Worm (Caenorhabditis elegans) whole organism, L1 larva: ENCODE measurements around the gene C53B7.3.
A peak's percentile ranks its signal among the peaks of the same experiment; 100 is the strongest.

Experiments used
- C04F5.9 ChIP-seq: sonication (generic microtip); optimal IDR thresholded peaks from 2 replicates; lab custom pipeline; 2016; ENCODE audit warnings: missing genetic modification characterization, missing compliant biosample characterization
- C34B4.2 ChIP-seq: sonication (generic microtip); optimal IDR thresholded peaks from 2 replicates; lab custom pipeline; 2017; ENCODE audit warnings: mild to moderate bottlenecking, missing genetic modification characterization, missing compliant biosample characterization
- F16B12.6 ChIP-seq: fragments of 150-350 bp; optimal IDR thresholded peaks from 2 replicates; lab custom pipeline; 2014; ENCODE audit warnings: missing biosample characterization, missing genetic modification characterization
- Y116A8C.19 ChIP-seq: sonication (generic microtip); optimal IDR thresholded peaks from 2 replicates; lab custom pipeline; 2016; ENCODE audit warnings: missing compliant biosample characterization, missing genetic modification characterization, borderline replicate concordance
- alr-1 ChIP-seq: fragments of 200-800 bp; sonication (Bioruptor generic); optimal IDR thresholded peaks from 2 replicates; lab custom pipeline; 2018; ENCODE audit warnings: borderline replicate concordance, mild to moderate bottlenecking, missing genetic modification characterization, missing compliant biosample characterization
- ceh-8 ChIP-seq: fragments of 200-800 bp; sonication (Bioruptor generic); optimal IDR thresholded peaks from 2 replicates; lab custom pipeline; 2018; ENCODE audit warnings: mild to moderate bottlenecking, missing genetic modification characterization, moderate library complexity, missing compliant biosample characterization
- ceh-82 ChIP-seq, 3 experiments: fragments of 150-350 bp in 1 of 3; sonication (generic microtip) in 2 of 3; optimal IDR thresholded peaks; 2 replicates each; lab custom pipeline; 2014 to 2017; ENCODE audit warnings: missing biosample characterization in 3 of 3, missing genetic modification characterization in 3 of 3
- ces-1 ChIP-seq: fragments of 150-350 bp; optimal IDR thresholded peaks from 2 replicates; lab custom pipeline; 2014; ENCODE audit warnings: missing biosample characterization, missing genetic modification reagents, missing genetic modification characterization
- dsc-1 ChIP-seq: sonication (generic microtip); optimal IDR thresholded peaks from 2 replicates; lab custom pipeline; 2016; ENCODE audit warnings: mild to moderate bottlenecking, missing genetic modification characterization, missing compliant biosample characterization
- efl-1 ChIP-seq, 4 experiments: fragments of 150-350 bp; optimal IDR thresholded peaks in 3 of 4; peaks in 1 of 4; 1 replicate in 1 of 4; 2 replicates in 3 of 4; lab custom pipeline; 2014; ENCODE audit warnings: missing biosample characterization in 2 of 4, missing genetic modification characterization in 2 of 4, missing genetic modification reagents in 2 of 4
- efl-3 ChIP-seq: fragments of 200-800 bp; sonication (Bioruptor generic); optimal IDR thresholded peaks from 2 replicates; lab custom pipeline; 2018; ENCODE audit warnings: mild to moderate bottlenecking, missing genetic modification characterization, missing compliant biosample characterization
- elt-2 ChIP-seq: sonication (generic microtip); optimal IDR thresholded peaks from 2 replicates; lab custom pipeline; 2016; ENCODE audit warnings: missing genetic modification characterization, mild to moderate bottlenecking, inconsistent platforms, missing compliant biosample characterization, missing genetic modification reagents
- elt-3 ChIP-seq, 6 experiments: fragments of 150-350 bp in 1 of 6; sonication (generic microtip); optimal IDR thresholded peaks; 2 replicates each; lab custom pipeline; 2017 to 2018; ENCODE audit warnings: missing biosample characterization in 6 of 6, missing genetic modification characterization in 6 of 6, inconsistent platforms in 1 of 6
- ets-5 ChIP-seq: fragments of 200-800 bp; sonication (Bioruptor generic); IDR thresholded peaks from 2 replicates; pipeline ENCODE4 v1.3.6; 2022; ENCODE audit warnings: missing genetic modification characterization, missing compliant biosample characterization
- fkh-10 ChIP-seq: sonication (generic microtip); optimal IDR thresholded peaks from 2 replicates; lab custom pipeline; 2017; ENCODE audit warnings: missing biosample characterization, missing genetic modification reagents, missing genetic modification characterization
- fkh-4 ChIP-seq: sonication (generic microtip); optimal IDR thresholded peaks from 2 replicates; lab custom pipeline; 2016; ENCODE audit warnings: missing compliant biosample characterization, missing genetic modification characterization, borderline replicate concordance
- fkh-8 ChIP-seq: sonication (generic microtip); optimal IDR thresholded peaks from 2 replicates; lab custom pipeline; 2016; ENCODE audit warnings: mild to moderate bottlenecking, missing genetic modification characterization, missing compliant biosample characterization
- fos-1 ChIP-seq: fragments of 150-350 bp; optimal IDR thresholded peaks from 2 replicates; lab custom pipeline; 2014; ENCODE audit warnings: missing biosample characterization, missing genetic modification characterization
- hlh-17 ChIP-seq: fragments of 200-800 bp; sonication (Bioruptor generic); optimal IDR thresholded peaks from 2 replicates; lab custom pipeline; 2018; ENCODE audit warnings: missing genetic modification characterization, mild to moderate bottlenecking, missing compliant biosample characterization, moderate library complexity, borderline replicate concordance
- jun-1 ChIP-seq: fragments of 150-350 bp; optimal IDR thresholded peaks from 2 replicates; lab custom pipeline; 2014; ENCODE audit warnings: missing biosample characterization, missing genetic modification reagents, missing genetic modification characterization
- lin-13 ChIP-seq: fragments of 150-350 bp; optimal IDR thresholded peaks from 2 replicates; lab custom pipeline; 2014; ENCODE audit warnings: missing biosample characterization, missing genetic modification reagents, missing genetic modification characterization
- lin-14 ChIP-seq: fragments of 200-800 bp; sonication (Bioruptor generic); optimal IDR thresholded peaks from 2 replicates; lab custom pipeline; 2018; ENCODE audit warnings: mild to moderate bottlenecking, missing genetic modification characterization, moderate library complexity, missing compliant biosample characterization
- lin-39 ChIP-seq: fragments of 150-350 bp; optimal IDR thresholded peaks from 2 replicates; lab custom pipeline; 2014; ENCODE audit warnings: missing biosample characterization, missing genetic modification reagents, missing genetic modification characterization
- nhr-12 ChIP-seq: sonication (generic microtip); optimal IDR thresholded peaks from 2 replicates; lab custom pipeline; 2017; ENCODE audit warnings: missing biosample characterization, missing genetic modification characterization
- nhr-20 ChIP-seq: sonication (generic microtip); optimal IDR thresholded peaks from 2 replicates; lab custom pipeline; 2016; ENCODE audit warnings: mild to moderate bottlenecking, missing genetic modification characterization, missing compliant biosample characterization
- nhr-28 ChIP-seq: fragments of 150-350 bp; optimal IDR thresholded peaks from 2 replicates; lab custom pipeline; 2014; ENCODE audit warnings: missing biosample characterization, missing genetic modification characterization
- nhr-71 ChIP-seq: sonication (generic microtip); optimal IDR thresholded peaks from 2 replicates; lab custom pipeline; 2016; ENCODE audit warnings: mild to moderate bottlenecking, missing genetic modification characterization, moderate library complexity, missing compliant biosample characterization
- nhr-76 ChIP-seq: sonication (generic microtip); optimal IDR thresholded peaks from 2 replicates; lab custom pipeline; 2017; ENCODE audit warnings: missing biosample characterization, missing genetic modification characterization
- nhr-77 ChIP-seq: fragments of 150-350 bp; optimal IDR thresholded peaks from 2 replicates; lab custom pipeline; 2014; ENCODE audit warnings: missing biosample characterization, missing genetic modification characterization
- nhr-90 ChIP-seq: sonication (generic microtip); optimal IDR thresholded peaks from 2 replicates; lab custom pipeline; 2016; ENCODE audit warnings: mild to moderate bottlenecking, missing genetic modification characterization, missing compliant biosample characterization; ENCODE audit not compliant: poor library complexity
- pag-3 ChIP-seq: sonication (generic microtip); optimal IDR thresholded peaks from 2 replicates; lab custom pipeline; 2017; ENCODE audit warnings: missing genetic modification characterization, mild to moderate bottlenecking, missing compliant biosample characterization, antibody characterized with exemption, borderline replicate concordance; ENCODE audit not compliant: insufficient read depth
- pax-3 ChIP-seq: fragments of 200-800 bp; sonication (Bioruptor generic); optimal IDR thresholded peaks from 2 replicates; lab custom pipeline; 2018; ENCODE audit warnings: mild to moderate bottlenecking, missing genetic modification characterization, moderate library complexity, missing compliant biosample characterization
- sox-4 ChIP-seq: sonication (generic microtip); optimal IDR thresholded peaks from 2 replicates; lab custom pipeline; 2016; ENCODE audit warnings: missing genetic modification characterization, missing compliant biosample characterization
- sup-37 ChIP-seq: fragments of 200-800 bp; sonication (Bioruptor generic); optimal IDR thresholded peaks from 2 replicates; lab custom pipeline; 2018; ENCODE audit warnings: mild to moderate bottlenecking, missing genetic modification characterization, missing compliant biosample characterization
- tbx-2 ChIP-seq: sonication (generic microtip); optimal IDR thresholded peaks from 2 replicates; lab custom pipeline; 2016; ENCODE audit warnings: missing genetic modification characterization, missing compliant biosample characterization
- unc-62 ChIP-seq: fragments of 150-350 bp; optimal IDR thresholded peaks from 2 replicates; lab custom pipeline; 2014; ENCODE audit warnings: missing biosample characterization, missing genetic modification reagents, missing genetic modification characterization
- unc-86 ChIP-seq: sonication (generic microtip); optimal IDR thresholded peaks from 2 replicates; lab custom pipeline; 2016; ENCODE audit warnings: missing genetic modification characterization, missing compliant biosample characterization
- xbp-1 ChIP-seq: sonication (generic microtip); optimal IDR thresholded peaks from 2 replicates; lab custom pipeline; 2016; ENCODE audit warnings: missing genetic modification characterization, missing compliant biosample characterization
- zip-4 ChIP-seq: fragments of 200-800 bp; sonication (Bioruptor generic); optimal IDR thresholded peaks from 2 replicates; lab custom pipeline; 2018; ENCODE audit warnings: mild to moderate bottlenecking, missing genetic modification characterization, moderate library complexity, missing compliant biosample characterization
- ztf-4 ChIP-seq: fragments of 150-350 bp; optimal IDR thresholded peaks from 2 replicates; lab custom pipeline; 2014; ENCODE audit warnings: missing biosample characterization, missing genetic modification characterization

C53B7.3 gene

DNA sequence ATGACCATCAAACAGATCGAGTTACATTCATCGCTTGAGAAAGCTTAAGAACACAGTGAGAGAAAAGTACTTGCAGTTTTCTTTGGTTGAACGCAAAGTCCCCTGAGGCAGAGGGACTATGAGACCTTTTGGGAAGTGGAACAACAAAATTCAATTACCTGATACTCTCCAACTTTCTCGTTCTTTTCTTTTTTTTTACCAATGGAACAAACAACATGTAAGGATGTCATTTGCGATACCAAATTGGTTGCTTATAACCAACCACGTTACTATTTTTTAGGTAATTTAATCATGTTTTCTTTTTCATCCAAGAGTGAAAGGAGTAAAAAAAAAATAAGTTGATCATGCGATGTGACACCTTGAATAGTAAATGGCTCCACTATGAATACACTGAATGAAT lies 12.2 kb downstream of the C53B7.3 start:
- TF ChIP-seq nhr-28 (tag; lab: Kevin White, UChicago): no peak
- no peak for TF ChIP-seq efl-3 (GFP tag; lab: Kevin White, UChicago)
- TF ChIP-seq tbx-2 (tag; lab: Kevin White, UChicago): peak; percentile 59
- no peak for TF ChIP-seq elt-3 (tag; optimal IDR thresholded peaks at IDR 0.05; lab: Kevin White, UChicago)
- TF ChIP-seq unc-86 (tag; lab: Kevin White, UChicago): peak; percentile 0
- TF ChIP-seq nhr-71 (tag; lab: Kevin White, UChicago): peak; percentile 5
- TF ChIP-seq lin-13 (GFP tag; lab: Kevin White, UChicago): no peak
- TF ChIP-seq lin-14 (GFP tag; lab: Kevin White, UChicago): peak; percentile 71
- TF ChIP-seq F16B12.6 (tag; lab: Kevin White, UChicago): no peak
- no peak for TF ChIP-seq fkh-4 (tag; lab: Kevin White, UChicago)
- no peak for TF ChIP-seq xbp-1 (tag; lab: Kevin White, UChicago)
- no peak for TF ChIP-seq ces-1 (GFP tag; lab: Kevin White, UChicago)
- TF ChIP-seq hlh-17 (GFP tag; lab: Kevin White, UChicago): no peak
- TF ChIP-seq nhr-12 (tag; lab: Kevin White, UChicago): no peak
- peak; percentile 45 for TF ChIP-seq fkh-10 (GFP tag; lab: Kevin White, UChicago)
- TF ChIP-seq ceh-82 (tag; optimal IDR thresholded peaks at IDR 0.05; lab: Kevin White, UChicago): no peak

DNA sequence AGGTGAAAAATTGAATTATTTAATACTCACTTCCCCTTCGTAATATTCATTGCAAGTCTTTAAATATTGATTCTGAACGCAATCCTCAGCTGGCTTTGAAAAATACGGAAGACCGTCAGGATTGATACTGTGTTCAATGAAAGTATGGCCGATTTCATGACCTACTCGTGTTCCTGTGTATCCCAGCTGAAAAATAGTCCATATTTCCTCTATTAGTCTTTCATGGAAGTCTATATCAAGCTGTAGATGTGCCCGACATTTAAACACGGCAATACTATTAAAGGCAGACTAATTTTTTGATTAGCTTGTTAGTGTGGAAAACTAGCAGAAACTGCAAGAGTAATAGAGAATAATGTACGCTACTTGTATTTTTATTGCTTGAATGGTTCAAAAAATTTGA lies 17.0 kb downstream of the C53B7.3 start:
- no peak for TF ChIP-seq ztf-4 (tag; lab: Kevin White, UChicago)

DNA sequence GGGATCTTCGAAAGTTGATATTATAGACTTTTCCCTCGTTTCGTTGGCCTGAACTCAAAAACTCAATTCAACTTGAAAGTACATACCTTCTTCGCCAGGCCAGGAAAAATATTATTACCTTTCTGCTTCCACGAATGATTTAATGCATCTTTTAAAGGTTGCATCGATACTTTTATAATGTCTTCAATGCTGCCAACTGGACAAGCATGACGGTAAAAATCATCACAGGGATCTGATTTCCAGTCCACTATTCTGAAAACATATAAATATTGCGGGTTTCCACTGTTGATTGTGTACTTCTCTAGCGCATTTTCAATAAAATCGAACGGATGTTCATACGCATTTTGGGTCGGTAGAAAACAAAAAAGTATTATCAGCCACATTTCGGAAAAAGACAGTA lies 18.5 kb downstream of the C53B7.3 start, which contains the start of gene nep-4:
nep-4 (minus strand) TSS at position 393 of the 400 bp plus-strand sequence.
- no peak for TF ChIP-seq nhr-71 (tag; lab: Kevin White, UChicago)
- no peak for TF ChIP-seq xbp-1 (tag; lab: Kevin White, UChicago)
- no peak for TF ChIP-seq Y116A8C.19
- TF ChIP-seq unc-62 (GFP tag; lab: Kevin White, UChicago): no peak
- no peak for TF ChIP-seq fos-1 (tag; lab: Kevin White, UChicago)
- TF ChIP-seq efl-1 (optimal IDR thresholded peaks at IDR 0.05; lab: Kevin White, UChicago): no peak
- TF ChIP-seq efl-1 (GFP tag; optimal IDR thresholded peaks at IDR 0.05 in 1 of 2; lab: Kevin White, UChicago): no peak
- TF ChIP-seq elt-2: no peak
- TF ChIP-seq nhr-12 (tag; lab: Kevin White, UChicago): no peak
- TF ChIP-seq nhr-76: no peak
- no peak for TF ChIP-seq ces-1 (GFP tag; lab: Kevin White, UChicago)
- no peak for TF ChIP-seq nhr-90 (tag; lab: Kevin White, UChicago)
- no peak for TF ChIP-seq C34B4.2 (tag; lab: Kevin White, UChicago)
- TF ChIP-seq zip-4 (GFP tag; lab: Kevin White, UChicago): no peak

ce11 chrX:6865839-6866238 lies 21.3 kb downstream of the C53B7.3 start, which contains the start of gene odr-10:
odr-10 (minus strand) TSS chrX:6865939.
- TF ChIP-seq hlh-17 (GFP tag; lab: Kevin White, UChicago): no peak
- TF ChIP-seq fkh-8 (tag; lab: Kevin White, UChicago): peak; percentile 31
- no peak for TF ChIP-seq nhr-90 (tag; lab: Kevin White, UChicago)
- no peak for TF ChIP-seq nhr-77
- no peak for TF ChIP-seq pax-3
- TF ChIP-seq jun-1 (tag; lab: Kevin White, UChicago): no peak
- TF ChIP-seq lin-39 (tag; lab: Kevin White, UChicago): no peak
- TF ChIP-seq nhr-20 (tag; lab: Kevin White, UChicago): no peak
- no peak for TF ChIP-seq sox-4

- TF ChIP-seq ceh-8 (GFP tag; lab: Kevin White, UChicago) (no peak), dsc-1 (tag; lab: Kevin White, UChicago) (no peak), sox-4 (no peak), pag-3 (no peak), C04F5.9 (tag; lab: Kevin White, UChicago) (no peak), tbx-2 (tag; lab: Kevin White, UChicago) (no peak), alr-1 (no peak), sup-37 (no peak), fos-1 (tag; lab: Kevin White, UChicago) (no peak), jun-1 (tag; lab: Kevin White, UChicago) (no peak), F16B12.6 (tag; lab: Kevin White, UChicago) (no peak), ets-5 (GFP tag; lab: Robert Waterston, UW) (no peak), fkh-8 (tag; lab: Kevin White, UChicago) (no peak)
These were observed 22.3 kb downstream of the C53B7.3 start for ce11 chrX:6866900-6867299.
